Fruit fly (Drosophila melanogaster): ENCODE results near the gene CG34165.

Gene CG34165

DNA sequence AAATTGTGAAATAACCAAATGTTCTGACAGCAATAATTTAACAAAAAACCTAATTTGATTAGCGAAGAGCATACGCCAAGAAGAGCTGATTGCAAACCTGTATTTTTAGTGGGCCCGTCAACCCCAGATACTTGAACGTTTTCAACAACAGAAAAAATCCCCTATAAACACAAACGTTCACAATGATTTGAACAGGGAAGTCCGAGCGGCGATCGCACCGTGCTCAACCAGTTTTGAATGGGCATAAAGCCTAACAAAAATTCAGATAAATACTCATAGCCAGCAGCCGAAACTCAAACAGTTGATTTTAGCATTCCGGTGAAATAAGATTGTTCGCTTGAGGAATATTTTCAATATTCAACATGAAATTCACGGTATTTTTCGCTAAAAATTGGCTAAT is at the start of gene CG34165:
Gene CG34165, plus strand, starts transcription at position 284 of the 400 bp plus-strand sequence.
- TF ChIP-seq CG17801 (GFP tag; optimal IDR thresholded peaks at IDR 0.05; ENCODE audit: partially characterized antibody): no peak

DNA sequence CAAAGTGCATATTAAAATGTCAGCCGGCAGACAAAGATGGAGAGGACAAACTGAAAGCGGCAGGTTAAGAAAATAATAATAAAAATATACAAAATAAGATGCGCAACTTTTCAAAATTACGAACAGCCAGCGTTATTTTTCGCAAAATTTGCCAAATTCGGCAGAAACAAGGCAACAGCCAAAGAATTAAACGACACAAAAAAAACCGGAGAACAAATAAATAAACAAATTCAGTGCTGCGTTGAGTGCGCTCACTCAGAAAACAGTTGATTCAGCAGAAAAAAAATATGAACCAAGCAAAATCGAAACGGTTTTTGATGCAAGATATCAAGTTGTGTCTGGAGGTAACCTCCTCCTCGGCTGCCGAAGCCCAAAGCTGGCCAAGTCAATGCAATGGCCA is 49.2 kb upstream of the CG34165 start:
- TF ChIP-seq CG17801 (GFP tag; optimal IDR thresholded peaks at IDR 0.05; ENCODE audit: partially characterized antibody): peak; percentile 3

DNA sequence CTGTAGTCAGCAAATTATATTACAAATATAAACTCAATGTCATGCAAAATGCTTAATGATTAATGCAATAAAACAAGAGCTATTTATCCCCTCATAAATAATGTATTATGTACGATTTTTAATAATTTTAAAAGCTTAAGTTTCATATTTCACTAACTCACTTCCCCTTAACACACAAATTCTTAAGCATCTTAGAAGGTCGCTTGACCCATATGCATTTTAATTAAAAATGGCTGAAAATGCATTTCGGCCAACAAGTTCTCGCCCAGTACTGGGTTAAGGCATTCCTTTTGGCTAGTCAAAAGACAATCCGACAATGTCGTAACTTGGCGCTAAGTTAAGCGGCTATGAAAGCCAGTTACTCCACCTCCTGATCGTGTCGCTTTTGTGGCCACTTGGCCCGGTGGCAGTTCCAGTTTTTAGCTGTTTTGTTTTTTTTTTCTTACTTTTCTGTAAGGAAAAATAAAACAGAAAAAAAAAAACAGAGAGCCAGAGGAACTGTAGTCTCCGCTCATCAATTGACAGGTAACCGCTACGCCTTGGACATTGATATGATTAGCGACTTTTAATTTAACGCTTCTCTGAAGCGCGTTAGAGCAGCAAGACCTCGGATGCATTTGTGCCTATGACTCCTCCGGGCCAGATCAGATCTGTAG is 48.5 kb upstream of the CG34165 start:
- no peak for TF ChIP-seq CG17801 (GFP tag; optimal IDR thresholded peaks at IDR 0.05; ENCODE audit: partially characterized antibody)

DNA sequence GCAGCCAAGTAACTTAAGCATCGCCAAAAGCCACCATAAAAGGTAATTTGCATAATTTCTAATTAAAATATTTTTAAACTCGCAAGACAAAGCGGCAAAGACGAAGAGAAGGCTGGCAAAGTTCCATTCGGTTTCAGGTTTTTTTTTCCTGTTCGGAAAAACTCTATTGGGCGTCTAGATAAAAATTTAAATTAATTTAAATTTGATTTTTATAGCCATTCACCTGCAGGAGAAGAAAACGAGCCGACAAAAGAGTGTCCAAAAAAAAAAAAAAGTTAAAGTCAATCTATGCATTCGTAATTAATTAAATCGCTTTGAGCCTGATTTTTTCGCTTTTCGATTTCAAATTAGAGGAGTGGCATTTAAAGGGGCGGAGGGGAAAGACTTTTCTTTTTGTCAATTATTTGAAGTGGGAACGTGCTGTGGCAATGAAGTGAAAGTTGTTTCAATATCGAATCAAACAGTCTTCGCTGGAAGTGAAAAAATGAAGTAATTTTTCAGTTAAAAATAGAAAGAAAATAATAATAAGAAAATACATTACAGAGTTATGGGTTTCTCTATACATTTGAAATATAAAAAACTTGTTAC is 45.2 kb upstream of the CG34165 start:
- no peak for TF ChIP-seq CG17801 (GFP tag; optimal IDR thresholded peaks at IDR 0.05; ENCODE audit: partially characterized antibody)

DNA sequence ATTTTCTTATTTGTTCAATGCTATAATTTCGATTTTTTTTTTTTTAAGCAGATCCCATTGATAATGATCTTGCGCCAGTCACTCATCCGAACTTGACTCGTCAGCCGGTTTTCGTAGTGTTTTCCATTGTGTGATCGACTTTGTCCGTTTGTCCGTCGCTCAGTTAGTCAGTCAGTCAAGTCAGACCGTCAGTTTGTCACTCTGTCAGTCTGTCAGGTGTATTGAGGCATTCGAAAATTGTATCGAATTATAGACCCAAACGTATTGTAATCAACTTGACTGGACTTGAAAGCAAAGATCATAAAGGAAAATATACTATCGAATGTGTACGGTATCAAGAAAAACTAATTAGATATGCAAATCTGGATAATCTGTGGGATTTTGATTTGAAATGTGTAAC is 44.6 kb upstream of the CG34165 start:
- no peak for TF ChIP-seq CG17801 (GFP tag; optimal IDR thresholded peaks at IDR 0.05; ENCODE audit: partially characterized antibody)

DNA sequence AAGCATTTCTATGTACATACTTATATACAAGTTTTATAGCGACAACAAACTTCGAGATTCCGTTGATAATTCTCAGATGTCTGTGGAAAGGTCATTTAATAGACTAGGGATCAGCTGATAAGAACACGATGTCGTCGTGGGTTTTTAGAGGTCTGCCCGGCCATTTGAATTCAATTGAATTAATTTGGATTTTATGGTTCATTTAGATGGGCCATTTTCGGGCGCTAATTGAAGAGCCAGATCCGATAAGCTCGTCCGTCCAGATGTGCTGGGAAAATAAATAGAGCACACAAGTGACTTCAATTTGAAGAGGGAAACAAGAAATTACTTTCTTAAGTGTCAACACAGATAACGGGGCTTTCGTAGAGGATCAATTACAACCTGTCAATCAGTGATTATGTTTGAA is 39.9 kb upstream of the CG34165 start:
- TF ChIP-seq CG17801 (GFP tag; optimal IDR thresholded peaks at IDR 0.05; ENCODE audit: partially characterized antibody): no peak

DNA sequence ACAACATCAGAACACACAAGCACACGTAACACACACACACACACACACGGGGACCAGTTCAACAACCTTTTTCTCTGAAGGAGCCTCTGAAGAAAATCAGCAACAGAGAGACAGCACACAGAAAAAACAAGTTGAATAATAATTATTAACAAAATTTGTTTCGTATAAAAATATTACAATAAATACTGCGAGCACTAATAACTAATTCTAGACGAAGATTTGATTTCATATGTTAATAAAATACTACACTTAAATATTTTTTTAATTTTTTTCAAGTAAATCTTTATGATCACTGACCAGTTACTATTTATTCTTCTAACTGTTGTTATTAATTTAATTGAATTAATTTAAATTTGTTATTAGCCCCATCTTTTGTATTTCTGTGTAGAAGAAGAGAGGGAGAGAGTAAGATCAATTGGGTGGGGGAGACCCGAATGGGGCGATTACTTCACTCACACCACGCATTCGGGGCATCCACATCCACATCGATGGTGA is 38.9 kb upstream of the CG34165 start:
- no peak for TF ChIP-seq CG17801 (GFP tag; optimal IDR thresholded peaks at IDR 0.05; ENCODE audit: partially characterized antibody)

DNA sequence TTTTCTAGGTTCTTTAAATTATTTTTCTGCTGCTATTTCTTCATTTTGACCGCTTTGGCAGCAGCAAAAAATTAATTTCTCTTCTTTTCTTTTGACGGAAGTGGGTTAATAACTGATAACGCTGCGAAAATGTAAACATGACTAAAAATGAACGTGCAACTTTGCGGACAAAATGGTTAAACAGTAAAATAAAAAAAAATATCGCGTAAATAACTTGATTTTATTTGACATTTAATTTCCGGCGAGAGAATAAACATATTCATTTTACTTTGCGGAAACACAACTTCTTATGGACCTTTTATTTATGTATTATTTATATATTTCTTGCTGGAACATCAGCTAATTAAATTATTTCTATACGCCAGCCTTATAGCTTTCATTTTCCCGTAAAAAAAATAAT is 36.9 kb upstream of the CG34165 start:
- TF ChIP-seq CG17801 (GFP tag; optimal IDR thresholded peaks at IDR 0.05; ENCODE audit: partially characterized antibody): no peak

DNA sequence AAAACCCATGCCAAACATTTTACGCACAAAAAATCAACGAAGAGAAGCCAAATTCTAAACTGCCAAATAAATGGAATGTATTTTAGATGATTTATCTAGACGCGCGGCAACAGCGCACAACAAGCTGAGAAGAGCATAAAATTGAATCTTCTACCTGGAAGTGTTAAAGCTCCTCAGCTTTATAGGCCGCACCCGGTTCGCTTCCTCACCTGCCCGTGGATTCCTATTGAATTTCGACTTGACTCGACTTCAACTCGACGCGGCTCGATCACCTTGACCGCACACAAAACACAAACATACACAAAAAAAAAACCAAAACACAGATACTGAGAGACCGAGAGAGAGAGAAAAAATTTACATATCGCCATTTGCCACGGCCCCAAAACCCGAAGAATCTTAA is 33.9 kb upstream of the CG34165 start:
- TF ChIP-seq CG17801 (GFP tag; optimal IDR thresholded peaks at IDR 0.05; ENCODE audit: partially characterized antibody): no peak

DNA sequence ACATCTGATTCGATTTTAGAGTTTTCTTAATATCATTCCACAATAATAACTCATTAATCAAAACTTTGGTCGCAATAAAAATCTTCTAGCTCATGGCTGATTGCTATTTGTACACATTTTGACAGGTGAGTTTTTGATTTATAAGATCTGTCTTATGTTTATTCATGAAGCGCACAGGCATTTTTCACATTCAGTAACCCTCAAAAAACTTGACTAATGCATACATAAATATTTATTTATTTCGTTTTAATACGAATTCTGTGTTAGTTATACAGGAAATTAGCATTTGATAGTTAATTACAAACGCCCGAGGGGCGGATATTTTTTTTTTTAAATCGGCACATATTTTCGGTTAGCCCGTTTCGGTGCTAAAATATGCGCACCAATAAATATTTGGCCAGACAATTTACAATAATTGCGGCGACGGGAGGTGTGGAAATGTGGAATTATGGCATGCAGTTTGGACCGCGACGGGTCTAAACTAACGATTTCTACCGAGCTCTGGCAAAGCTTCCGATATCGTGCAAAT is 33.1 kb upstream of the CG34165 start:
- no peak for TF ChIP-seq CG17801 (GFP tag; optimal IDR thresholded peaks at IDR 0.05; ENCODE audit: partially characterized antibody)

DNA sequence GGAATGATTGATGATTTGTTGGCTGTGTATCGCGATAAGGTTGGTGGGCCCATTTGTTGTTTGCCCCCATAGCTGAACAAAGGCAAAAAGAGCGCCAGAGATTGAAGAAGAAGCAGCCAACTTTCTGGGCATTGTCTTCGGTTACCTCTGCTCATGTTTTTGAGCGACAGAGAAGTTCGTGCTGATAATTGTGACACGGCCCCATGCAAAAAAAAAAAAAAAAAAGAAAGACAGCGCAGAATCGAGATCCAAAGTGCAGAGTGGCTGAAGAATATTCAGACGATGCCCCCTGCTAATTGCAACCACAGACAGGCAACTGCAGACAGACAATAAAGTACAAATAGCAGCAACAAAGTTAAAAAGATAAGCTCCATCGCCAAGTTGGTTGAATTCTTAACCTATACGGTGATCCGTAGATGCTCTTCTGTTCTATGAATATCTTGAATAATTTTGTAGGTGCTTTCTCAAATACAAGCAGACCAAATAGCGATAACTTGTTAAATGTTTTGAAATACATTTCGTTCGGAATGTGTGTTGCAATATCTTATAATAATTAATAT is 31.1 kb upstream of the CG34165 start:
- TF ChIP-seq CG17801 (GFP tag; optimal IDR thresholded peaks at IDR 0.05; ENCODE audit: partially characterized antibody): no peak

DNA sequence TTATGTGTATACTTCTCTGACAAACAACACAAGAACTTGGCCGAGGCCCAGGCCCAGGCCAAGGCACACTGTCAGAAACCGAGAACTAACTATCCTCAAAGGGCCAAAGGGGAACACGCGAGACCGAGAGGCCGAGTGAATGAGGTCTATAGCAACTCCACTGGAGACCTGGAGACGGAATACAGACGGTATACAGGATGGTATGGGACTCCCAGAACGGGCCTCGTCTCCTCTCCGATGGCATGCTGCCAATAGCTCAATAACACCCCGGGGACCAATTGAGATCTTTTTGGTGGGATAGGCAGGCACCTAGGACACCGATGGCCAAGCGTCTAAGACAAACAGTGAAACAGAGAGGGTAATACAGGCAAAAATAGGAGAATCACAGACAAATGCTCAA is 30.0 kb upstream of the CG34165 start:
- TF ChIP-seq CG17801 (GFP tag; optimal IDR thresholded peaks at IDR 0.05; ENCODE audit: partially characterized antibody): no peak

DNA sequence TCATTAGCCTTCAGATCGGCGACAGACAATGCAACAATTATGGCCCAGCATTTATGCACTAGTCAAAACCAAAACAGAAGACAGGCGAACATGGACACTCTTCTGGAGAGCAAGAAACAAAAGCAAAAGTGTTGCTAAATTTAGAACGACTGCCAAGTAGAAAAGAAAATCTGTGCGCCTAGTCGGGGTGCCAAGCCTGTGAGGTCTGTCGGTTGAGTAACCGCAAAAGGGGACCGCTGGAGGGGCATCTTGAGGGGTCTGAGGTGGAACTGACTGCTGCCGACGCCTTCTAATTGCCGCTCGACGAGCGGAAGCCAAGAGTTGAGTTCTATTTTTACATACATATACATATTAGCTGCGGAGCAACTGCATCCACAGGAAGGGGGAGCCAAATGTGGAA is 28.6 kb upstream of the CG34165 start:
- no peak for TF ChIP-seq CG17801 (GFP tag; optimal IDR thresholded peaks at IDR 0.05; ENCODE audit: partially characterized antibody)

DNA sequence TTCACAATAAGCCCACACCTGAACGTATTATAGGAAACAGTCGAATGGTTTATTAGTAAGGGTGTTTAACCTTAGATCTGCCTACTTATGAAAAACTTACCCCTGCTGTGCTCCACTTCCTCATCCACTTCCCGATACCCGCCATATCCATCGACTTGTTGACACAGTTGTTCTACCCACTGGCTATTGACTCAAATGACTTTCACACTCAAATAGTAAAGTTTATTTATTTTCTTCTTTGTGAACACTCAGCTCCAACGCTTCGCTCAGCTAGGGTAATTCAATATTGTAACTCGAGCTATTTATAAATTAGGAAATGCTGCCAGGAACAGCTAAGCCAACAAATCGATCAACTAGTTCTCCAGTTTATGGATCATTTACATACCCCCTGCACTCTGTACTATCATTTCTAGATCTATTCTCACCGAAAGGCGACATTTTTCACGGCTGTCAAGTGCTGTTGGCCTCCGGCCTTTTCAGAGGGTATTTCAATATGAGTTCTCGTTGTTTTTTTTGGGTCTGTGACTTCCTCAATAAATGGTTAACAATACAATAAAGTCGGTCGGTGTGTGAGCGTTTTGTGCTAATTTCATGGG is 27.8 kb upstream of the CG34165 start:
- TF ChIP-seq CG17801 (GFP tag; optimal IDR thresholded peaks at IDR 0.05; ENCODE audit: partially characterized antibody): no peak

DNA sequence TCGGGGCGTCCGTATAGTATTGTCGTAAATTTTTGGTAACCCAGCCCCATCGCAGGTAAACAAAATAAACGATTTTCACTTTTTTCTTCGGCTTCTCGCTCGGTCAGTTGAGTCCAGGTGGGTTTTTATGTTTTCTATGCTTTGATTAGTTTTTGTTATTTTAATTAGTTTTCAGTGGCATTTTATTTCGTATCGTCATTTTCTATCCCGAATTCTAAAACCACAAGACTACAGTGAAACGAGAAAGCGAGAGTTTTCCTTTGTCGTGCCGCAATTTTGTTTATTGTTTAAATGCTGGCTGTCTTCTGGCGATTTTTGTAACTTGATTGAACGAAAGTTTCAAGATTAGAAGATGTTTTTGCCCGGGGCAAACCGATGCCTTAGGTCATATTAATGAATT is 26.2 kb upstream of the CG34165 start:
- no peak for TF ChIP-seq CG17801 (GFP tag; optimal IDR thresholded peaks at IDR 0.05; ENCODE audit: partially characterized antibody)

Data from ovary, adult (tissue).